Worm (Caenorhabditis elegans): ENCODE measurements around the gene F46F2.5.

The F46F2.5 gene

ce11 chrX:15241169-15241568, 21.4 kb upstream of the F46F2.5 start (continued):
- TF ChIP-seq ets-4 (GFP tag; optimal IDR thresholded peaks at IDR 0.05) (no peak), lin-35 (GFP tag; optimal IDR thresholded peaks at IDR 0.05) (no peak), nhr-90 (tag; optimal IDR thresholded peaks at IDR 0.05) (peak; percentile 53), ztf-25 (GFP tag; IDR thresholded peaks at IDR 0.05) (0 out of 2 replicates have a peak, but pooled peaks have one; percentile 57), Y67H2A.10 (GFP tag; conservative IDR thresholded peaks at IDR 0.05) (no peak), F33H1.4 (GFP tag; IDR thresholded peaks at IDR 0.05) (no peak), lin-40 (tag; optimal IDR thresholded peaks at IDR 0.05) (no peak), C06A6.2 (GFP tag; conservative IDR thresholded peaks at IDR 0.05) (no peak), rec-8 (tag; optimal IDR thresholded peaks at IDR 0.05) (no peak), ztf-18 (tag; optimal IDR thresholded peaks at IDR 0.05) (peak; percentile 37), ztf-22 (GFP tag; optimal IDR thresholded peaks at IDR 0.05) (no peak), F55B11.4 (tag; optimal IDR thresholded peaks at IDR 0.05; ENCODE audit: borderline replicate concordance, insufficient read depth) (no peak), ceh-100 (GFP tag; IDR thresholded peaks at IDR 0.05) (no peak), Y53F4B.3 (GFP tag; IDR thresholded peaks at IDR 0.05) (no peak), ekl-4 (GFP tag; IDR thresholded peaks at IDR 0.05) (no peak), sdz-38 (tag; optimal IDR thresholded peaks at IDR 0.05) (no peak), egl-44 (GFP tag; IDR thresholded peaks at IDR 0.05) (no peak), lin-54 (GFP tag; optimal IDR thresholded peaks at IDR 0.05) (peak; percentile 39), bed-2 (GFP tag; IDR thresholded peaks at IDR 0.05) (no peak), snpc-1.1 (tag; optimal IDR thresholded peaks at IDR 0.05; ENCODE audit: insufficient read depth) (no peak), mcd-1 (GFP tag; IDR thresholded peaks at IDR 0.05) (no peak), pha-4 (tag; optimal IDR thresholded peaks at IDR 0.05) (no peak), F10E7.11 (tag; optimal IDR thresholded peaks at IDR 0.05) (no peak), mes-4 (tag; optimal IDR thresholded peaks at IDR 0.05) (no peak), F52B5.7 (tag; optimal IDR thresholded peaks at IDR 0.05) (peak; percentile 14), somi-1 (GFP tag; optimal IDR thresholded peaks at IDR 0.05) (no peak), attf-6 (GFP tag; IDR thresholded peaks at IDR 0.05) (no peak), F37B4.10 (GFP tag; IDR thresholded peaks at IDR 0.05) (no peak), efl-1 (GFP tag; optimal IDR thresholded peaks at IDR 0.05) (no peak), lag-1 (GFP tag; IDR thresholded peaks at IDR 0.05) (no peak), atf-7 (tag; optimal IDR thresholded peaks at IDR 0.05) (no peak), pbrm-1 (GFP tag; IDR thresholded peaks at IDR 0.05) (peak; percentile 56; the same call in 1 of the 2 replicates), F22D6.2 (tag; optimal IDR thresholded peaks at IDR 0.05) (no peak), snpc-1.3 (tag; optimal IDR thresholded peaks at IDR 0.05; ENCODE audit: insufficient read depth) (peak; percentile 51), let-607 (tag; optimal IDR thresholded peaks at IDR 0.05) (no peak), ztf-3 (GFP tag; optimal IDR thresholded peaks at IDR 0.05) (no peak), tbp1 (GFP tag; optimal IDR thresholded peaks at IDR 0.05) (peak; percentile 86), madf-6 (GFP tag; IDR thresholded peaks at IDR 0.05) (no peak), aptf-3 (GFP tag; IDR thresholded peaks at IDR 0.05) (no peak), akir-1 (GFP tag; optimal IDR thresholded peaks at IDR 0.05) (no peak), sptf-2 (GFP tag; optimal IDR thresholded peaks at IDR 0.05) (no peak), ceh-40 (GFP tag; IDR thresholded peaks at IDR 0.05) (0 out of 2 replicates have a peak, but pooled peaks have one; percentile 53), Y53G8AR.9 (GFP tag; conservative IDR thresholded peaks at IDR 0.05) (no peak), nhr-179 (tag; optimal IDR thresholded peaks at IDR 0.05) (no peak), attf-5 (GFP tag; optimal IDR thresholded peaks at IDR 0.05) (peak; percentile 11), ccch-3 (GFP tag; optimal IDR thresholded peaks at IDR 0.05) (no peak), rpc-1 (optimal IDR thresholded peaks at IDR 0.05) (peak; percentile 66), rpc-1 (tag; optimal IDR thresholded peaks at IDR 0.05) (peak; percentile 87), Y79H2A.3 (GFP tag; conservative IDR thresholded peaks at IDR 0.05) (no peak)

Data from whole organism, young adult.